Fruit fly (Drosophila melanogaster): ENCODE data around the gene CG7423.

DNA sequence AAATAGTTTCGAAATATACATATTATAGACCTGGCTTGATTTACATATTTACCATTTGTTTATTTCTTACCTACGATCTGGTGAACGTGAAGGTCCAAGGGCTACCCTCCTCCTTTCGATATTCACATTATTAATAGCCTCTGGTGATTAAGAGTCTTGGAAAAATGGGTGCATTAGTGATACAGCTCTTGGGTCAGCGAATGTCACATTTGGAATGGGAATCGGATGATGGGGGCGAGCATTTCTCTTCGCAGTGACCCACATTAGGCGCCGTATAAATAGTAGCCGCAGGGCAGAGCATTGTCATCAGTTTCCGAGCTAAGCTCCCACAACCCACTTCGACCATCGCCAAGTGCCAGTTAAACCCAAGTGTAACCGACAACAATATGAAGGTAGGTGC lies 5.7 kb downstream of the CG7423 start, which contains the start of gene CG7406:
- TF ChIP-seq EcR (GFP tag; optimal IDR thresholded peaks at IDR 0.05) (no peak), CG12605 (GFP tag; IDR thresholded peaks at IDR 0.05) (no peak), CG10348 (GFP tag; IDR thresholded peaks at IDR 0.05) (no peak), CG34367 (tag; optimal IDR thresholded peaks at IDR 0.05) (no peak), CG32121 (GFP tag; IDR thresholded peaks at IDR 0.05) (no peak), gl (tag; optimal IDR thresholded peaks at IDR 0.05) (no peak), CG9948 (tag; optimal IDR thresholded peaks at IDR 0.05) (no peak), Pif1A (GFP tag; optimal IDR thresholded peaks at IDR 0.05) (no peak), CG4496 (GFP tag; IDR thresholded peaks at IDR 0.05) (no peak)

Data from whole organism, pupa.